Worm (Caenorhabditis elegans) whole organism, mixed stage, embryonic: ENCODE results near the gene lec-4.

Experiments
- blmp-1 ChIP-seq: fragments of 150-350 bp; optimal IDR thresholded peaks from 2 replicates; lab custom pipeline; 2014; ENCODE audit warnings: missing biosample characterization, missing genetic modification characterization
- flh-1 ChIP-seq: fragments of 200-800 bp; sonication (Bioruptor generic); optimal IDR thresholded peaks from 2 replicates; lab custom pipeline; 2018; ENCODE audit warnings: mild to moderate bottlenecking, missing genetic modification characterization, moderate library complexity, missing compliant biosample characterization
- lin-13 ChIP-seq: fragments of 150-350 bp; optimal IDR thresholded peaks from 2 replicates; lab custom pipeline; 2014; ENCODE audit warnings: missing biosample characterization, missing genetic modification characterization
- lsy-2 ChIP-seq: fragments of 150-350 bp; optimal IDR thresholded peaks from 2 replicates; lab custom pipeline; 2014; ENCODE audit warnings: missing biosample characterization, missing genetic modification characterization
- mab-5 ChIP-seq: fragments of 150-350 bp; optimal IDR thresholded peaks from 2 replicates; lab custom pipeline; 2014; ENCODE audit warnings: missing biosample characterization, missing genetic modification characterization
- mep-1 ChIP-seq: fragments of 150-350 bp; optimal IDR thresholded peaks from 2 replicates; lab custom pipeline; 2017; ENCODE audit warnings: missing biosample characterization, missing genetic modification reagents, missing genetic modification characterization, inconsistent platforms
- mls-2 ChIP-seq: sonication (generic microtip); optimal IDR thresholded peaks from 2 replicates; lab custom pipeline; 2016; ENCODE audit warnings: mild to moderate bottlenecking, missing genetic modification characterization, moderate library complexity, missing compliant biosample characterization
- nhr-12 ChIP-seq: fragments of 150-350 bp; optimal IDR thresholded peaks from 2 replicates; lab custom pipeline; 2014; ENCODE audit warnings: missing biosample characterization, missing genetic modification characterization
- nhr-237 ChIP-seq: fragments of 150-350 bp; optimal IDR thresholded peaks from 2 replicates; lab custom pipeline; 2014; ENCODE audit warnings: missing biosample characterization, missing genetic modification characterization
- nhr-76 ChIP-seq: sonication (generic microtip); optimal IDR thresholded peaks from 2 replicates; lab custom pipeline; 2017; ENCODE audit warnings: missing biosample characterization, missing genetic modification characterization
- pha-4 ChIP-seq: fragments of 150-350 bp; optimal IDR thresholded peaks from 2 replicates; lab custom pipeline; 2018; ENCODE audit warnings: missing biosample characterization, missing genetic modification reagents, missing genetic modification characterization
- sptf-1 ChIP-seq: sonication (generic microtip); optimal IDR thresholded peaks from 2 replicates; lab custom pipeline; 2017; ENCODE audit warnings: mild to moderate bottlenecking, missing genetic modification characterization, moderate library complexity, missing compliant biosample characterization
- unc-39 ChIP-seq: fragments of 150-350 bp; optimal IDR thresholded peaks from 2 replicates; lab custom pipeline; 2014; ENCODE audit warnings: missing biosample characterization, missing genetic modification characterization
- ztf-11 ChIP-seq: fragments of 150-350 bp; optimal IDR thresholded peaks from 2 replicates; lab custom pipeline; 2014; ENCODE audit warnings: missing biosample characterization, missing genetic modification characterization

DNA sequence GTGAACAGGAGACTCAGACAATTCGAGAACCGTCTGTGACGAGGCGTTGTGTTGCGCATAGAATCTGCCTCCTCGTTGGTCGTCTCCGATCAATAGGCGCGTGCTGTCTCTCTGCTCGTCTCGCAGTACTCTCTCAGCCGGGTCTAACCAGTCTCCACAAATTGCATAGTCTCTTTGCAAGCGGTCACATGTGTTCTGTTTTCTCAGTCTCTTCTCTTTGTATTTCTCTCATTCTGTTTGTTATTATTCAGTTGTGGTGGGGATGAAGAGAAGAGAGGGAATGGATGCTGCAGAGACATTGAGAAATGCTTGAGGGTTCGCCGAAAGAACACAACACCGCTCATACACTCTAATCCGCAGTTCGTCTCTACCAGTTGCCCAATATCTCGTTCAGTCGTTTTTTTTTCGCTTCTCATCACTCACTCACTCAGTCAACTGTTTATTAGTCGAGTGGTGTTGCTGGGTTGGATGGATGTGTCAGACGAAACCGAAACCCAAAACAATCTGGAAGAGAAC, 28.3 kb upstream of the lec-4 start:
- TF ChIP-seq blmp-1, result peak; percentile 29
- TF ChIP-seq nhr-12 (tag; lab: Kevin White, UChicago), result peak; percentile 51
- TF ChIP-seq mep-1, result peak; percentile 66
- peak; percentile 93 for TF ChIP-seq pha-4
- TF ChIP-seq ztf-11 (tag; lab: Kevin White, UChicago), result peak; percentile 65
- peak; percentile 39 for TF ChIP-seq lin-13 (tag; lab: Kevin White, UChicago)
- no peak for TF ChIP-seq nhr-76 (tag; lab: Kevin White, UChicago)
- no peak for TF ChIP-seq flh-1 (GFP tag; lab: Kevin White, UChicago)
- peak; percentile 95 for TF ChIP-seq nhr-237
- TF ChIP-seq mab-5 (tag; lab: Kevin White, UChicago), result no peak
- peak; percentile 86 for TF ChIP-seq lsy-2 (tag; lab: Kevin White, UChicago)
- TF ChIP-seq mls-2, result peak; percentile 76
- no peak for TF ChIP-seq unc-39 (tag; lab: Kevin White, UChicago)
- peak; percentile 80 for TF ChIP-seq sptf-1 (tag; lab: Kevin White, UChicago)
